Worm (Caenorhabditis elegans): ENCODE data around the gene D1053.4.
A peak's percentile ranks its signal among the peaks of the same experiment; 100 is the strongest.

D1053.4 gene

DNA sequence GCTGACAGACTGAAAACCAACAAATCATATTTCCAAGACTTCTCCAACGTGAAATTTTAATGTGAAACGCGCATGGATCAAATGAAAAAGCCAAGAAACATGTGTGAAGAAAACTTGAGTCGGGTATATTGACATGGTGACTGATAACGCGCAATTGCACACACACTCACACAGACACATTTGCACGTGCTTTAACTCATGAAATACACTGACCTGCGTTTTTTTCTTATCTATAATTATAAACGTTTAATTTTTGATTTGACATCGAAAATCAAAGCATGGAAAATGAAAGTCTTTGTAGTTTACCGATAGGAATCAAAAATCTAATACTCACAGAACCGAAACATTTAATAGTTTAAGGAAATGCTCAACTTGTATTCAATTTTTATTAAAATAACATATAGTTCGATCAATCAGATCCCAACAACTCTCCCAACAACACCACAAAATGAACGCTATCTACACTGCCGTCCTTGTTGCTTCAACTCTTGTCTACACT lies 15.1 kb upstream of the D1053.4 start, which contains the start of gene nspa-9:
Gene nspa-9, plus strand, starts transcription at position 449 of the 499 bp plus-strand sequence.
- TF ChIP-seq dmd-4 (tag; optimal IDR thresholded peaks at IDR 0.05) (no peak), fos-1 (tag; optimal IDR thresholded peaks at IDR 0.05) (peak; percentile 90), crh-2 (tag; optimal IDR thresholded peaks at IDR 0.05) (peak; percentile 45), lin-39 (tag; optimal IDR thresholded peaks at IDR 0.05) (no peak), gmeb-1 (tag; optimal IDR thresholded peaks at IDR 0.05) (peak; percentile 31), nhr-23 (tag; optimal IDR thresholded peaks at IDR 0.05) (no peak), F13H6.1 (tag; optimal IDR thresholded peaks at IDR 0.05) (peak; percentile 39), sma-9 (GFP tag; optimal IDR thresholded peaks at IDR 0.05) (peak; percentile 77), sma-9 (tag; optimal IDR thresholded peaks at IDR 0.05) (no peak), mdl-1 (tag; optimal IDR thresholded peaks at IDR 0.05) (peak; percentile 39 to 50)

DNA sequence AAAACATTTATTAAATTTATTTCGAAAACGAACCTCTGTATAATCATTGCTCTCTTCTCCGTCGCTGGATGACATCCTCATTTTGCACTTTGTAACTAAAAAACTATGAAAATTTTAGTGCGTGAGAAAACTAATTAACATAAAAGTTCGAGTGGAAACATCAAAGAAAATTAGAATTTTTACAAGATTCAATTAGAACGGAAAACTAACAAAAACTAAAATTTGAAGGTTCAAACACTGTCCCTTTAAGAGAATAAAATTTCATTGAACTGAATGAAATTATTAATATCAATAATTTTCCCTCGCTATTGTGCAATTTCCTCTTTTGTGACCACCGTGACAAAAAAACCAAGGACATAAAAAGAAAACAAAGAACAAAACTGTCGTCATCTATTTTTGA lies 13.5 kb upstream of the D1053.4 start, which contains the start of gene D1053.3:
Gene D1053.3, minus strand, starts transcription at position 101 of the 400 bp plus-strand sequence.
- TF ChIP-seq elt-3 (tag; optimal IDR thresholded peaks at IDR 0.05) (no peak), alr-1 (tag; optimal IDR thresholded peaks at IDR 0.05) (no peak)

DNA sequence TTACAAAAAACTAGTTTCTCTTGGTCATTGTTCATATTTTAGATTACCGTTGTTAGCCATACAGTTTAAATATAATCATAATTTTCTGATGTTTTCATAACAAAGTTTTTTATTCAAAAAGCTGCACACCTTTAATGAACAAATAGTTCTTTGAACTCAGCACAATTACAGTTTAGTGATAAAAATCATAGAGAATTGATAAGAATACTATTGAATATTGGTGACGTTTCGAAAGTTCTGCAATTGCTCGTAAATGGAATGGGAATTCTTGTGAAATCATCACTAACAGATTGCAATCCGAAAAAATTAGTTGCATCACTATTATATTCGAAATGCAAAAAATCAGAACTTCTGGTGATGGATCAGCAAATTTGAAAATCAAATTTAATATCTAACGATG lies 10.5 kb upstream of the D1053.4 start:
- TF ChIP-seq fos-1 (tag; optimal IDR thresholded peaks at IDR 0.05) = peak; percentile 66
- TF ChIP-seq dmd-4 (tag; optimal IDR thresholded peaks at IDR 0.05) = no peak

DNA sequence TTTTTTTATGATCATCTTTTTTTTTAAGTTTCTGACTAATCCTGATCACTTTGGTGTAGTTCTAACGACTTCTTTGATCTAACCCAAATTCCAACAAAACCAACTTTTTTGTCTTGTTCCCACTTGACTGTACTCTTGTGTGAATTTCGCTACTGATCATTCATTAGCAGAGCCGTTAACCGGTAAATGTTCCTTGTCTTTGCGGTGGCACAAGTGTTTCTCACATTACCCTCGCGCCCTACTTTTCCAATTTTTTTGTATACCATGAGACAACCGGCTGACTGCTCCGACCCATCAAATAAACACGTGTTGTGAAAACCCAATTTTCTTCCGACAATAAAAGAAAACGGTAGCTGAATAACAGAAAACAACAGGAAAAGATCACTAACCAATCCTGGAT lies 9.2 kb upstream of the D1053.4 start:
- no peak for TF ChIP-seq nhr-11 (tag; optimal IDR thresholded peaks at IDR 0.05)
- TF ChIP-seq R02D3.7 (tag; optimal IDR thresholded peaks at IDR 0.05) = no peak
- no peak for TF ChIP-seq alr-1 (tag; optimal IDR thresholded peaks at IDR 0.05)
- TF ChIP-seq lsy-2 (tag; optimal IDR thresholded peaks at IDR 0.05) = no peak
- TF ChIP-seq egl-27 (tag; optimal IDR thresholded peaks at IDR 0.05) = no peak
- TF ChIP-seq skn-1 (tag; optimal IDR thresholded peaks at IDR 0.05) = no peak
- no peak for TF ChIP-seq nhr-25 (tag; optimal IDR thresholded peaks at IDR 0.05)
- no peak for TF ChIP-seq zag-1 (tag; optimal IDR thresholded peaks at IDR 0.05)
- no peak for TF ChIP-seq lin-13 (GFP tag; optimal IDR thresholded peaks at IDR 0.05)

DNA sequence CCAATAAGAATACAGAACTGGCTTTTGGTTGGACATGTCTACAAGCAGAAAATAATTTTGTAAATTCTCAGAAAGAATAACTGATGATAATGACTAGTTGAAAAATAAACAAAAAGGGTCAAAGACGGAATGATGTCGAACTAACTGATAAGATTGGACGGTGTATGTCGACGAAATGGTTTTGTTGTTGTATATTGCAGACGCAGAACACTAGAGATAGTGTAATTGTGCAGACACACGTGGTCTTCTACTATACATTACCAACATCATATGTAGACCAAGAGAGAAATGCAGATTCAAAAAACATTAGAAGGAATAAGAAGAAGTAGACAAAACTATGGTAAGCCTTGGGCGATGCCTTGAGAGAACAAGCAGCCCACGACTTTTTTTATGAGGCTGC lies 4.2 kb upstream of the D1053.4 start, which contains the start of the genes gst-42 and D1053.2:
Gene gst-42, minus strand, starts transcription at position 176 of the 400 bp plus-strand sequence.
Gene D1053.2, plus strand, starts transcription at position 391 of the 400 bp plus-strand sequence.
- TF ChIP-seq lin-11 (tag; optimal IDR thresholded peaks at IDR 0.05) (no peak), fos-1 (tag; optimal IDR thresholded peaks at IDR 0.05) (peak; percentile 87), crh-2 (tag; optimal IDR thresholded peaks at IDR 0.05) (peak; percentile 89), blmp-1 (tag; optimal IDR thresholded peaks at IDR 0.05; ENCODE audit: insufficient read depth) (peak; percentile 5), R02D3.7 (tag; optimal IDR thresholded peaks at IDR 0.05) (no peak), ztf-1 (GFP tag; conservative IDR thresholded peaks at IDR 0.05) (no peak), nhr-129 (tag; optimal IDR thresholded peaks at IDR 0.05) (peak; percentile 62), sma-9 (GFP tag; optimal IDR thresholded peaks at IDR 0.05) (peak; percentile 97), sma-9 (tag; optimal IDR thresholded peaks at IDR 0.05) (no peak), unc-39 (tag; optimal IDR thresholded peaks at IDR 0.05) (no peak), mdl-1 (tag; optimal IDR thresholded peaks at IDR 0.05) (peak; percentile 47 to 78), lsy-2 (tag; optimal IDR thresholded peaks at IDR 0.05) (peak in 1 of 2 experiments; percentile 42), dmd-4 (tag; optimal IDR thresholded peaks at IDR 0.05) (no peak), F13H6.1 (tag; optimal IDR thresholded peaks at IDR 0.05) (peak; percentile 45), nhr-21 (tag; optimal IDR thresholded peaks at IDR 0.05) (peak; percentile 18), sma-3 (GFP tag; optimal IDR thresholded peaks at IDR 0.05) (peak; percentile 72), egl-27 (tag; optimal IDR thresholded peaks at IDR 0.05) (peak; percentile 9), unc-62 (GFP tag; optimal IDR thresholded peaks at IDR 0.05) (no peak), gmeb-1 (tag; optimal IDR thresholded peaks at IDR 0.05) (peak; percentile 40)

DNA sequence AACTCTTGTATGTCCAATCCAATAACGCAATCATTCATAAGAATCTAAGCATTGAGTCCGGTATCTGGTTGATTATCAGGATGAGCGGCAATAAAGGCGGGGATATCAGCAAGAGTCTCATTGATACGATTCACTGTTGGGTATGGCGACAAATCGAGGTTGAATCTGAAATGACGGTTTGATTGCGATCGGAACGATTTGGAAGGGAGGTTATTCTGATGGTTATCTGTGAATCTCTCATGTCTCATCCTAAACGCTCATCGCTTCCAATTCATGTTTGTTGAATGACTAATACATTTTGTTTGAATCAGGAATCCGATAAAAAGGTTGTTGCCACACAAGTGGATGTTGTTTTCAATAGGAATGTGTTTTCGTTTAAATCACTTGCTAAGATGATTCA lies 2.9 kb upstream of the D1053.4 start:
- TF ChIP-seq lsy-2 (tag; optimal IDR thresholded peaks at IDR 0.05) (no peak), ZK546.5 (tag; optimal IDR thresholded peaks at IDR 0.05) (no peak), lin-13 (GFP tag; optimal IDR thresholded peaks at IDR 0.05) (no peak), nhr-77 (tag; optimal IDR thresholded peaks at IDR 0.05) (no peak), ama-1 (optimal IDR thresholded peaks at IDR 0.05) (no peak), sma-3 (GFP tag; optimal IDR thresholded peaks at IDR 0.05) (no peak), crh-2 (tag; optimal IDR thresholded peaks at IDR 0.05) (no peak), ztf-1 (GFP tag; conservative IDR thresholded peaks at IDR 0.05) (no peak), nhr-25 (tag; optimal IDR thresholded peaks at IDR 0.05) (no peak), F13H6.1 (tag; optimal IDR thresholded peaks at IDR 0.05) (no peak), dmd-4 (tag; optimal IDR thresholded peaks at IDR 0.05) (no peak), nhr-10 (tag; optimal IDR thresholded peaks at IDR 0.05) (no peak), aly-2 (tag; optimal IDR thresholded peaks at IDR 0.05) (no peak), nhr-129 (tag; optimal IDR thresholded peaks at IDR 0.05) (no peak), ceh-16 (tag; optimal IDR thresholded peaks at IDR 0.05) (peak; percentile 66), nhr-12 (tag; optimal IDR thresholded peaks at IDR 0.05) (no peak), Y55F3AM.14 (GFP tag; optimal IDR thresholded peaks at IDR 0.05) (no peak), nhr-11 (tag; optimal IDR thresholded peaks at IDR 0.05) (no peak), sma-9 (GFP tag; optimal IDR thresholded peaks at IDR 0.05) (peak; percentile 33), sma-9 (tag; optimal IDR thresholded peaks at IDR 0.05) (no peak), elt-1 (tag; optimal IDR thresholded peaks at IDR 0.05) (peak; percentile 93), unc-39 (tag; optimal IDR thresholded peaks at IDR 0.05) (no peak)

Measured in whole organism, L2 larva.